Fruit fly (Drosophila melanogaster) whole organism, wandering third instar larva: ENCODE results near the gene CG16721.

ENCODE experiments used
- Abd-B ChIP-seq: fragments of >200 bp; optimal IDR thresholded peaks from 2 replicates; lab custom pipeline; 2017; ENCODE audit warnings: missing biosample characterization, missing genetic modification characterization
- CG32264 ChIP-seq: fragments of 200-800 bp; sonication (Bioruptor generic); optimal IDR thresholded peaks from 2 replicates; lab custom pipeline; 2016; ENCODE audit warnings: missing biosample characterization, missing genetic modification characterization
- CG9705 ChIP-seq: fragments of 200-800 bp; sonication (Bioruptor generic); optimal IDR thresholded peaks from 2 replicates; lab custom pipeline; 2018; ENCODE audit warnings: missing biosample characterization, mild to moderate bottlenecking, missing genetic modification characterization
- CrebA ChIP-seq: fragments of 200-800 bp; sonication (Bioruptor generic); optimal IDR thresholded peaks from 2 replicates; lab custom pipeline; 2016; ENCODE audit warnings: missing biosample characterization, mild to moderate bottlenecking, missing genetic modification characterization, borderline replicate concordance
- Dfd ChIP-seq: fragments of >200 bp; optimal IDR thresholded peaks from 2 replicates; lab custom pipeline; 2017; ENCODE audit warnings: missing biosample characterization, missing genetic modification characterization
- Dif ChIP-seq: fragments of 200-275, 200-300 bp; sonication (Bioruptor generic); optimal IDR thresholded peaks from 2 replicates; lab custom pipeline; 2018; ENCODE audit warnings: missing biosample characterization, missing genetic modification characterization; ENCODE audit not compliant: partially characterized antibody
- GATAd ChIP-seq: sonication (Bioruptor generic); optimal IDR thresholded peaks from 2 replicates; lab custom pipeline; 2016; ENCODE audit warnings: missing biosample characterization, missing genetic modification characterization
- HLH106 ChIP-seq: fragments of 200-800 bp; optimal IDR thresholded peaks from 3 replicates; lab custom pipeline; 2019; ENCODE audit warnings: missing biosample characterization, mild to moderate bottlenecking, missing genetic modification characterization, moderate library complexity
- Hnf4 ChIP-seq: fragments of 200-800 bp; sonication (Bioruptor generic); optimal IDR thresholded peaks from 2 replicates; lab custom pipeline; 2016; ENCODE audit warnings: missing biosample characterization, mild to moderate bottlenecking, missing genetic modification characterization
- Hr78 ChIP-seq: fragments of >200 bp; optimal IDR thresholded peaks from 2 replicates; lab custom pipeline; 2017; ENCODE audit warnings: missing biosample characterization, missing genetic modification characterization
- Hr83 ChIP-seq: fragments of 200-300 bp; sonication (Bioruptor generic); optimal IDR thresholded peaks from 2 replicates; lab custom pipeline; 2016; ENCODE audit warnings: missing biosample characterization, mild to moderate bottlenecking, missing genetic modification characterization, moderate library complexity; ENCODE audit not compliant: poor library complexity, severe bottlenecking
- Jra ChIP-seq: sonication (Bioruptor generic); optimal IDR thresholded peaks from 2 replicates; lab custom pipeline; 2016; ENCODE audit warnings: missing biosample characterization, missing genetic modification characterization
- Mio ChIP-seq: sonication (Bioruptor generic); optimal IDR thresholded peaks from 2 replicates; lab custom pipeline; 2016; ENCODE audit warnings: missing biosample characterization, missing genetic modification characterization
- Myc ChIP-seq: fragments of >200 bp; optimal IDR thresholded peaks from 2 replicates; lab custom pipeline; 2017
- N ChIP-seq: fragments of >200 bp; optimal IDR thresholded peaks from 2 replicates; lab custom pipeline; 2018; ENCODE audit warnings: missing biosample characterization, missing external identifiers, missing genetic modification characterization
- OdsH ChIP-seq: fragments of 200-800 bp; sonication (Bioruptor generic); optimal IDR thresholded peaks from 2 replicates; lab custom pipeline; 2016; ENCODE audit warnings: missing biosample characterization, mild to moderate bottlenecking, missing genetic modification characterization
- Rel ChIP-seq, 2 experiments: fragments of 200-800 bp; sonication (Bioruptor generic) in 1 of 2; optimal IDR thresholded peaks; 2 replicates in 1 of 2; 3 replicates in 1 of 2; lab custom pipeline; 2016 to 2019; ENCODE audit warnings: mild to moderate bottlenecking in 2 of 2, missing biosample characterization in 2 of 2, missing genetic modification characterization in 2 of 2, moderate library complexity in 1 of 2
- Sp1 ChIP-seq: fragments of 200-800 bp; sonication (Bioruptor generic); optimal IDR thresholded peaks from 3 replicates; lab custom pipeline; 2019; ENCODE audit warnings: missing biosample characterization, mild to moderate bottlenecking, missing genetic modification characterization, moderate library complexity
- Vsx2 ChIP-seq: fragments of 200-300, 225-300 bp; sonication (Bioruptor generic); optimal IDR thresholded peaks from 2 replicates; lab custom pipeline; 2018; ENCODE audit warnings: missing biosample characterization, missing genetic modification characterization; ENCODE audit not compliant: partially characterized antibody
- br ChIP-seq: fragments of 200-800 bp; sonication (Bioruptor generic); optimal IDR thresholded peaks from 2 replicates; lab custom pipeline; 2016; ENCODE audit warnings: missing biosample characterization, missing genetic modification characterization
- brk ChIP-seq: fragments of 200-800 bp; sonication (Bioruptor generic); optimal IDR thresholded peaks from 2 replicates; lab custom pipeline; 2016; ENCODE audit warnings: missing biosample characterization, mild to moderate bottlenecking, missing genetic modification characterization
- dl ChIP-seq, 2 experiments: fragments of 175-275, 200-275 bp in 1 of 2; fragments of 200-275 bp in 1 of 2; sonication (Bioruptor generic); optimal IDR thresholded peaks; lab custom pipeline; 2018; ENCODE audit warnings: mild to moderate bottlenecking in 2 of 2, missing biosample characterization in 2 of 2, missing genetic modification characterization in 2 of 2, moderate library complexity in 2 of 2; ENCODE audit not compliant: partially characterized antibody in 2 of 2, insufficient read depth in 1 of 2
- dmrt93B ChIP-seq: fragments of 200-800 bp; sonication (Bioruptor generic); optimal IDR thresholded peaks from 2 replicates; lab custom pipeline; 2018; ENCODE audit warnings: missing biosample characterization, mild to moderate bottlenecking, missing genetic modification characterization
- dsf ChIP-seq: sonication (Bioruptor generic); optimal IDR thresholded peaks from 2 replicates; lab custom pipeline; 2016; ENCODE audit warnings: missing biosample characterization, missing genetic modification characterization, borderline replicate concordance
- ey ChIP-seq: fragments of 200-800 bp; sonication (Bioruptor generic); optimal IDR thresholded peaks from 2 replicates; lab custom pipeline; 2016; ENCODE audit warnings: missing biosample characterization, missing genetic modification characterization
- foxo ChIP-seq, 2 experiments: fragments of 200-800 bp; sonication (Bioruptor generic); optimal IDR thresholded peaks; 2 replicates in 1 of 2; 3 replicates in 1 of 2; lab custom pipeline; 2016 to 2017; ENCODE audit warnings: missing biosample characterization in 2 of 2, missing genetic modification characterization in 2 of 2
- fru ChIP-seq: fragments of 200-800 bp; sonication (Bioruptor generic); optimal IDR thresholded peaks from 3 replicates; lab custom pipeline; 2016; ENCODE audit warnings: missing biosample characterization, mild to moderate bottlenecking, missing genetic modification characterization
- h ChIP-seq: fragments of 200-800 bp; sonication (Bioruptor generic); optimal IDR thresholded peaks from 3 replicates; lab custom pipeline; 2016; ENCODE audit warnings: missing biosample characterization, mild to moderate bottlenecking, missing genetic modification characterization
- jim ChIP-seq: fragments of 175-275, 200-325 bp; sonication (Bioruptor generic); optimal IDR thresholded peaks from 2 replicates; lab custom pipeline; 2016; ENCODE audit warnings: missing biosample characterization, mild to moderate bottlenecking, missing genetic modification characterization
- lola ChIP-seq: fragments of >200 bp; optimal IDR thresholded peaks from 2 replicates; lab custom pipeline; 2017; ENCODE audit warnings: missing biosample characterization, missing genetic modification characterization
- pan ChIP-seq: fragments of >200 bp; optimal IDR thresholded peaks from 2 replicates; lab custom pipeline; 2017
- psq ChIP-seq: fragments of 200-800 bp; sonication (Bioruptor generic); optimal IDR thresholded peaks from 3 replicates; lab custom pipeline; 2017; ENCODE audit warnings: missing biosample characterization, mild to moderate bottlenecking, missing genetic modification characterization, moderate library complexity
- rgr ChIP-seq: fragments of 200-800 bp; sonication (Bioruptor generic); optimal IDR thresholded peaks from 3 replicates; lab custom pipeline; 2016; ENCODE audit warnings: missing biosample characterization, mild to moderate bottlenecking, missing genetic modification characterization
- sage ChIP-seq: fragments of 200-800 bp; sonication (Bioruptor generic); optimal IDR thresholded peaks from 2 replicates; lab custom pipeline; 2016; ENCODE audit warnings: missing biosample characterization, mild to moderate bottlenecking, missing genetic modification characterization
- sv ChIP-seq: fragments of 200-800 bp; sonication (Bioruptor generic); optimal IDR thresholded peaks from 3 replicates; lab custom pipeline; 2016; ENCODE audit warnings: missing biosample characterization, missing genetic modification characterization
- tai ChIP-seq: sonication (Bioruptor generic); optimal IDR thresholded peaks from 2 replicates; lab custom pipeline; 2016; ENCODE audit warnings: missing biosample characterization, missing genetic modification characterization
- usp ChIP-seq: fragments of >200 bp; optimal IDR thresholded peaks from 2 replicates; lab custom pipeline; 2017; ENCODE audit warnings: missing biosample characterization, missing genetic modification characterization
- woc ChIP-seq: sonication (Bioruptor generic); optimal IDR thresholded peaks from 2 replicates; lab custom pipeline; 2016; ENCODE audit warnings: missing biosample characterization, mild to moderate bottlenecking, missing genetic modification characterization

Gene CG16721

dm6 chrX:5901628-5902213, 22.1 kb downstream of the CG16721 start:
- TF ChIP-seq sv, result peak; percentile 49
- no peak for TF ChIP-seq jim (GFP tag; lab: Kevin White, UChicago)
- peak; percentile 50 for TF ChIP-seq Sp1 (GFP tag; lab: Kevin White, UChicago)
- TF ChIP-seq pan, result no peak
- no peak for TF ChIP-seq Myc (lab: Kevin White, UChicago)
- TF ChIP-seq CrebA (GFP tag; lab: Kevin White, UChicago), result no peak
- no peak for TF ChIP-seq Rel (GFP tag; optimal IDR thresholded peaks at IDR 0.05; lab: Kevin White, UChicago)
- TF ChIP-seq Rel (tag; optimal IDR thresholded peaks at IDR 0.05; lab: Kevin White, UChicago), result peak; percentile 65
- peak; percentile 45 for TF ChIP-seq Dif (GFP tag; lab: Kevin White, UChicago)
- TF ChIP-seq CG9705 (GFP tag; lab: Kevin White, UChicago), result no peak
- TF ChIP-seq Hnf4, result peak; percentile 55
- TF ChIP-seq Jra (GFP tag; lab: Kevin White, UChicago), result peak; percentile 10
- peak; percentile 14 for TF ChIP-seq ey (GFP tag; lab: Kevin White, UChicago)
- peak; percentile 85 for TF ChIP-seq psq
- no peak for TF ChIP-seq Dfd (GFP tag; lab: Kevin White, UChicago)
- peak in 1 of 2 experiments; percentile 42 for TF ChIP-seq foxo (GFP tag; optimal IDR thresholded peaks at IDR 0.05; lab: Kevin White, UChicago)
- peak; percentile 33 for TF ChIP-seq br (GFP tag; lab: Kevin White, UChicago)
- TF ChIP-seq Hr83 (GFP tag; lab: Kevin White, UChicago), result peak; percentile 60
- TF ChIP-seq rgr (GFP tag; lab: Kevin White, UChicago), result peak; percentile 26
- TF ChIP-seq brk, result peak; percentile 6
- no peak for TF ChIP-seq CG32264 (GFP tag; lab: Kevin White, UChicago)
- TF ChIP-seq fru (GFP tag; lab: Kevin White, UChicago), result peak; percentile 65
- TF ChIP-seq dl (GFP tag; optimal IDR thresholded peaks at IDR 0.05; lab: Kevin White, UChicago; ENCODE audit: insufficient read depth in 1 of 2, partially characterized antibody in 2 of 2), result no peak
- no peak for TF ChIP-seq OdsH
- peak; percentile 36 for TF ChIP-seq h (GFP tag; lab: Kevin White, UChicago)
- TF ChIP-seq woc (GFP tag; lab: Kevin White, UChicago), result peak; percentile 40
- TF ChIP-seq, all 38 proteins: peak for 16

dm6 chrX:5902701-5903100, 23.0 kb downstream of the CG16721 start:
- TF ChIP-seq Rel (GFP tag; optimal IDR thresholded peaks at IDR 0.05; lab: Kevin White, UChicago) (no peak), Rel (tag; optimal IDR thresholded peaks at IDR 0.05; lab: Kevin White, UChicago) (peak; percentile 52), dl (GFP tag; optimal IDR thresholded peaks at IDR 0.05; lab: Kevin White, UChicago; ENCODE audit: insufficient read depth in 1 of 2, partially characterized antibody in 2 of 2) (no peak)

- TF ChIP-seq ey (GFP tag; lab: Kevin White, UChicago) (no peak), lola (GFP tag; lab: Kevin White, UChicago) (no peak), Myc (lab: Kevin White, UChicago) (no peak), dmrt93B (GFP tag; lab: Kevin White, UChicago) (no peak), sage (GFP tag; lab: Kevin White, UChicago) (peak; percentile 43), brk (peak; percentile 76), CG32264 (GFP tag; lab: Kevin White, UChicago) (no peak), OdsH (no peak), sv (no peak), foxo (GFP tag; optimal IDR thresholded peaks at IDR 0.05; lab: Kevin White, UChicago) (peak in 1 of 2 experiments; percentile 26), Abd-B (no peak), pan (no peak), woc (GFP tag; lab: Kevin White, UChicago) (peak; percentile 37), Dfd (GFP tag; lab: Kevin White, UChicago) (no peak), Jra (GFP tag; lab: Kevin White, UChicago) (peak; percentile 48), Hr83 (GFP tag; lab: Kevin White, UChicago) (peak; percentile 37), dl (GFP tag; optimal IDR thresholded peaks at IDR 0.05; lab: Kevin White, UChicago; ENCODE audit: insufficient read depth in 1 of 2, partially characterized antibody in 2 of 2) (no peak), Vsx2 (no peak), usp (GFP tag; lab: Kevin White, UChicago) (no peak), Hnf4 (peak; percentile 48), fru (GFP tag; lab: Kevin White, UChicago) (peak; percentile 23), Mio (GFP tag; lab: Kevin White, UChicago) (no peak), h (GFP tag; lab: Kevin White, UChicago) (peak; percentile 23), br (GFP tag; lab: Kevin White, UChicago) (no peak), N (GFP tag; lab: Kevin White, UChicago) (no peak), tai (no peak), Rel (GFP tag; optimal IDR thresholded peaks at IDR 0.05; lab: Kevin White, UChicago) (no peak), Rel (tag; optimal IDR thresholded peaks at IDR 0.05; lab: Kevin White, UChicago) (peak; percentile 60), CG9705 (GFP tag; lab: Kevin White, UChicago) (no peak), Dif (GFP tag; lab: Kevin White, UChicago) (peak; percentile 70), GATAd (no peak), jim (GFP tag; lab: Kevin White, UChicago) (no peak), rgr (GFP tag; lab: Kevin White, UChicago) (peak; percentile 6), HLH106 (tag; lab: Kevin White, UChicago) (no peak), Sp1 (GFP tag; lab: Kevin White, UChicago) (no peak), Hr78 (GFP tag; lab: Kevin White, UChicago) (no peak), CrebA (GFP tag; lab: Kevin White, UChicago) (no peak), psq (peak; percentile 52), dsf (no peak)
Observed at dm6 chrX:5904377-5905085, 24.9 kb downstream of the CG16721 start.
